Worm (Caenorhabditis elegans) whole organism, L2 larva: ENCODE measurements around the gene Y66A7A.4.
A peak's percentile ranks its signal among the peaks of the same experiment; 100 is the strongest.

ENCODE experiments used
- C34F6.9 ChIP-seq: fragments of 150-350 bp; optimal IDR thresholded peaks from 2 replicates; lab custom pipeline; 2014; ENCODE audit warnings: missing biosample characterization, missing genetic modification characterization
- R02D3.7 ChIP-seq: fragments of 150-350 bp; optimal IDR thresholded peaks from 2 replicates; lab custom pipeline; 2014; ENCODE audit warnings: missing biosample characterization, missing genetic modification characterization
- aly-2 ChIP-seq: fragments of 150-350 bp; optimal IDR thresholded peaks from 2 replicates; lab custom pipeline; 2014; ENCODE audit warnings: missing biosample characterization, missing genetic modification characterization
- ama-1 ChIP-seq: fragments of 150-350 bp; optimal IDR thresholded peaks from 2 replicates; lab custom pipeline; 2018; ENCODE audit warnings: inconsistent platforms
- blmp-1 ChIP-seq: sonication (generic microtip); optimal IDR thresholded peaks from 2 replicates; lab custom pipeline; 2017; ENCODE audit warnings: missing genetic modification characterization, mild to moderate bottlenecking, missing compliant biosample characterization, antibody characterized with exemption, moderate library complexity; ENCODE audit not compliant: insufficient read depth
- ceh-16 ChIP-seq: fragments of 150-350 bp; optimal IDR thresholded peaks from 2 replicates; lab custom pipeline; 2014; ENCODE audit warnings: missing biosample characterization, missing genetic modification characterization
- ceh-82 ChIP-seq: fragments of 150-350 bp; optimal IDR thresholded peaks from 2 replicates; lab custom pipeline; 2014; ENCODE audit warnings: missing biosample characterization, missing genetic modification characterization
- crh-2 ChIP-seq: sonication (generic microtip); optimal IDR thresholded peaks from 2 replicates; lab custom pipeline; 2017; ENCODE audit warnings: missing biosample characterization, missing genetic modification characterization
- dmd-4 ChIP-seq: sonication (generic microtip); optimal IDR thresholded peaks from 2 replicates; lab custom pipeline; 2017; ENCODE audit warnings: missing biosample characterization, missing genetic modification characterization
- elt-1 ChIP-seq: fragments of 150-350 bp; optimal IDR thresholded peaks from 2 replicates; lab custom pipeline; 2014; ENCODE audit warnings: missing biosample characterization, missing genetic modification characterization
- fos-1 ChIP-seq: fragments of 150-350 bp; optimal IDR thresholded peaks from 2 replicates; lab custom pipeline; 2014; ENCODE audit warnings: missing biosample characterization, missing genetic modification characterization
- lin-13 ChIP-seq: fragments of 150-350 bp; optimal IDR thresholded peaks from 2 replicates; lab custom pipeline; 2014; ENCODE audit warnings: missing biosample characterization, missing genetic modification reagents, missing genetic modification characterization
- lsy-2 ChIP-seq, 2 experiments: fragments of 150-350 bp in 1 of 2; sonication (generic microtip) in 1 of 2; optimal IDR thresholded peaks; 2 replicates each; lab custom pipeline; 2014 to 2017; ENCODE audit warnings: missing biosample characterization in 2 of 2, missing genetic modification characterization in 2 of 2
- nhr-11 ChIP-seq: fragments of 150-350 bp; optimal IDR thresholded peaks from 2 replicates; lab custom pipeline; 2014; ENCODE audit warnings: missing biosample characterization, missing genetic modification characterization
- nhr-129 ChIP-seq: fragments of 150-350 bp; optimal IDR thresholded peaks from 2 replicates; lab custom pipeline; 2014; ENCODE audit warnings: missing biosample characterization, missing genetic modification characterization
- nhr-23 ChIP-seq: fragments of 150-350 bp; optimal IDR thresholded peaks from 2 replicates; lab custom pipeline; 2014; ENCODE audit warnings: missing biosample characterization, missing genetic modification reagents, missing genetic modification characterization
- nhr-25 ChIP-seq: fragments of 150-350 bp; sonication (generic microtip); optimal IDR thresholded peaks from 3 replicates; lab custom pipeline; 2014; ENCODE audit warnings: missing biosample characterization, missing genetic modification characterization
- nhr-6 ChIP-seq: fragments of 150-350 bp; optimal IDR thresholded peaks from 2 replicates; lab custom pipeline; 2014; ENCODE audit warnings: missing biosample characterization, missing genetic modification characterization
- nhr-77 ChIP-seq: fragments of 150-350 bp; optimal IDR thresholded peaks from 2 replicates; lab custom pipeline; 2014; ENCODE audit warnings: missing biosample characterization, missing genetic modification characterization
- peb-1 ChIP-seq: fragments of 150-350 bp; optimal IDR thresholded peaks from 2 replicates; lab custom pipeline; 2014; ENCODE audit warnings: missing biosample characterization, missing genetic modification characterization
- sem-4 ChIP-seq: fragments of 150-350 bp; optimal IDR thresholded peaks from 2 replicates; lab custom pipeline; 2014; ENCODE audit warnings: missing biosample characterization, missing genetic modification reagents, missing genetic modification characterization
- skn-1 ChIP-seq: sonication (generic microtip); optimal IDR thresholded peaks from 2 replicates; lab custom pipeline; 2017; ENCODE audit warnings: missing biosample characterization, missing genetic modification characterization
- sma-3 ChIP-seq: sonication (generic microtip); optimal IDR thresholded peaks from 2 replicates; lab custom pipeline; 2016; ENCODE audit warnings: missing genetic modification reagents, missing genetic modification characterization, missing compliant biosample characterization
- sma-9 ChIP-seq, 2 experiments: fragments of 150-350 bp in 1 of 2; sonication (generic microtip) in 1 of 2; optimal IDR thresholded peaks; 2 replicates each; lab custom pipeline; 2014 to 2016; ENCODE audit warnings: missing genetic modification characterization in 2 of 2, mild to moderate bottlenecking in 1 of 2, missing biosample characterization in 1 of 2, missing compliant biosample characterization in 1 of 2, missing genetic modification reagents in 1 of 2, moderate library complexity in 1 of 2
- snpc-4 ChIP-seq: fragments of 150-350 bp; optimal IDR thresholded peaks from 2 replicates; lab custom pipeline; 2014; ENCODE audit warnings: missing biosample characterization, missing genetic modification characterization
- unc-39 ChIP-seq: fragments of 150-350 bp; optimal IDR thresholded peaks from 2 replicates; lab custom pipeline; 2014; ENCODE audit warnings: missing biosample characterization, missing genetic modification characterization
- unc-55 ChIP-seq: fragments of 150-350 bp; sonication (generic microtip); optimal IDR thresholded peaks from 3 replicates; lab custom pipeline; 2014; ENCODE audit warnings: missing biosample characterization, missing genetic modification reagents, missing genetic modification characterization
- unc-62 ChIP-seq: fragments of 150-350 bp; optimal IDR thresholded peaks from 2 replicates; lab custom pipeline; 2014; ENCODE audit warnings: missing biosample characterization, missing genetic modification reagents, missing genetic modification characterization
- zag-1 ChIP-seq: fragments of 150-350 bp; optimal IDR thresholded peaks from 2 replicates; lab custom pipeline; 2014; ENCODE audit warnings: missing biosample characterization, missing genetic modification characterization
- ztf-1 ChIP-seq: fragments of 200-800 bp; sonication (Bioruptor generic); conservative IDR thresholded peaks from 2 replicates; pipeline ENCODE4 v1.3.6; 2022; ENCODE audit warnings: missing genetic modification characterization, missing compliant biosample characterization
- ztf-11 ChIP-seq: sonication (generic microtip); optimal IDR thresholded peaks from 2 replicates; lab custom pipeline; 2017; ENCODE audit warnings: missing biosample characterization, missing genetic modification characterization
- ztf-4 ChIP-seq: fragments of 150-350 bp; optimal IDR thresholded peaks from 2 replicates; lab custom pipeline; 2014; ENCODE audit warnings: missing biosample characterization, missing genetic modification characterization

Y66A7A.4 gene

ce11 chrIII:11627631-11628030, 15.2 kb downstream of the Y66A7A.4 start:
- TF ChIP-seq R02D3.7 (tag; lab: Kevin White, UChicago) (no peak), fos-1 (tag; lab: Kevin White, UChicago) (no peak), unc-55 (GFP tag; lab: Kevin White, UChicago) (no peak)
- TF ChIP-seq, all 48 proteins: peak for 0

ce11 chrIII:11629354-11629753, 16.9 kb downstream of the Y66A7A.4 start, which contains the start of gene Y66A7A.7:
Gene Y66A7A.7, minus strand, starts transcription at chrIII:11629454.
- TF ChIP-seq dmd-4 (tag; lab: Kevin White, UChicago), result no peak

- TF ChIP-seq R02D3.7 (tag; lab: Kevin White, UChicago) (no peak), fos-1 (tag; lab: Kevin White, UChicago) (peak; percentile 26)
Observed at ce11 chrIII:11631111-11631510, 18.7 kb downstream of the Y66A7A.4 start.

DNA sequence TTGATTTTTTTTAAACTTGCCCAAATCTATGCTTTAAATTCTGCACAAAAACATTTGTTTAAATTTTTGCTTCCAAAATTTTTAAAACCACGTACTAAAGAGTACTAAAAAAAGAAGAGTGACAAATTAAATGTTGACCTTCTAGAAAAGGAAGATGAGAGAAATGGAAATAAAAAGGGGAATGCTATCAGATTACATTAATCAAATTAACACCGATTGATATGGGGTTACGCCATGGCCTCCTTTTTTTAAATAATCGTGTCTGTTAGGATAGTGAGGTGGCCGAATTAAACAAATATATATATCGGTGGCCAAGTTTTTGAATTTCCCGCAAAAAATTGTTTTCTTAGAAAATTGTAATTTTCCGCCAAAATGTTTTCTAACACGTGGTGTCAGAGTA, 20.0 kb downstream of the Y66A7A.4 start:
- no peak for TF ChIP-seq skn-1 (tag; lab: Kevin White, UChicago)
- no peak for TF ChIP-seq crh-2 (tag; lab: Kevin White, UChicago)
- no peak for TF ChIP-seq ztf-1
- no peak for TF ChIP-seq zag-1 (tag; lab: Kevin White, UChicago)
- TF ChIP-seq dmd-4 (tag; lab: Kevin White, UChicago), result no peak
- TF ChIP-seq nhr-25, result no peak
- no peak for TF ChIP-seq peb-1
- TF ChIP-seq ceh-82 (tag; lab: Kevin White, UChicago), result no peak
- TF ChIP-seq elt-1, result no peak
- TF ChIP-seq unc-62, result no peak
- TF ChIP-seq C34F6.9, result no peak

DNA sequence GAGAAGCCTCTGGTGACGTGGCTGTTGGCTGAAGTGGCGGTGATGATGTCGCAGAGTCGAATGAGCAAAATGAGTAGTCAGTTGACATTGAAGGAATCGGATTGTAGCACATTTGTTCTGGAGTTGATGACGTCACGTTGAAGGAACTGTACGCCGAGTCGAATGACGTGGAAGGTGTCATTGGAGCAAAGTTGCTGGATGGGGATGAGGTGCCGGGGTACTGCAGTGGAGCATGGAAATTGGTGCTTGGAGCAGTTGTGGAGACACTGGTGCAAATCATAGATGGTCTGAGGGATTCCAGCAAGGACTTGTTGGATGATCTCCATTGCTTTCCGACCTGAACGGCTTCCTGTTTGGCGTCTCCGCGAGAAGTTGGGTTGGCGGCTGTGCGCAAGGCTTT, 21.0 kb downstream of the Y66A7A.4 start:
- no peak for TF ChIP-seq nhr-23 (tag; lab: Kevin White, UChicago)
- no peak for TF ChIP-seq ama-1
- no peak for TF ChIP-seq nhr-25
- TF ChIP-seq ceh-16 (tag; lab: Kevin White, UChicago), result no peak

- no peak for TF ChIP-seq sma-3
- no peak for TF ChIP-seq ztf-11 (tag; lab: Kevin White, UChicago)
- no peak for TF ChIP-seq lin-13 (GFP tag; lab: Kevin White, UChicago)
- no peak for TF ChIP-seq nhr-11 (tag; lab: Kevin White, UChicago)
- TF ChIP-seq skn-1 (tag; lab: Kevin White, UChicago), result no peak
- no peak for TF ChIP-seq blmp-1 (tag; lab: Kevin White, UChicago)
Observed at ce11 chrIII:11635000-11635399, 22.6 kb downstream of the Y66A7A.4 start.

- no peak for TF ChIP-seq unc-39 (tag; lab: Kevin White, UChicago)
- TF ChIP-seq nhr-77, result no peak
- no peak for TF ChIP-seq aly-2 (tag; lab: Kevin White, UChicago)
- no peak for TF ChIP-seq nhr-23 (tag; lab: Kevin White, UChicago)
- TF ChIP-seq ztf-4 (tag; lab: Kevin White, UChicago), result no peak
- no peak for TF ChIP-seq ztf-11 (tag; lab: Kevin White, UChicago)
- TF ChIP-seq sma-9 (GFP tag; optimal IDR thresholded peaks at IDR 0.05; lab: Kevin White, UChicago), result no peak
- TF ChIP-seq sma-9 (tag; optimal IDR thresholded peaks at IDR 0.05; lab: Kevin White, UChicago), result no peak
- TF ChIP-seq zag-1 (tag; lab: Kevin White, UChicago), result no peak
- TF ChIP-seq ceh-82 (tag; lab: Kevin White, UChicago), result no peak
- TF ChIP-seq snpc-4 (tag; lab: Kevin White, UChicago), result no peak
- TF ChIP-seq nhr-25, result no peak
- no peak for TF ChIP-seq nhr-11 (tag; lab: Kevin White, UChicago)
- no peak for TF ChIP-seq nhr-129
Observed at ce11 chrIII:11636740-11637139, 24.3 kb downstream of the Y66A7A.4 start, which contains the start of gene tbx-33. Gene tbx-33, minus strand, starts transcription at chrIII:11636840.

- TF ChIP-seq lsy-2 (tag; optimal IDR thresholded peaks at IDR 0.05; lab: Kevin White, UChicago) (peak; percentile 8 to 45), ztf-1 (no peak), ama-1 (peak; percentile 10), nhr-129 (peak; percentile 44), C34F6.9 (peak; percentile 62), sma-9 (GFP tag; optimal IDR thresholded peaks at IDR 0.05; lab: Kevin White, UChicago) (peak; percentile 40), sma-9 (tag; optimal IDR thresholded peaks at IDR 0.05; lab: Kevin White, UChicago) (no peak), sem-4 (tag; lab: Kevin White, UChicago) (peak; percentile 63), nhr-6 (peak; percentile 3), crh-2 (tag; lab: Kevin White, UChicago) (no peak)
Observed at ce11 chrIII:11641347-11641746, 28.9 kb downstream of the Y66A7A.4 start.
